Worm (Caenorhabditis elegans): Measurements from ENCODE around the gene fbxa-199.

ce11 chrV:15392064-15392463, 6.6 kb downstream of the fbxa-199 start:
- TF ChIP-seq lin-11 (tag; optimal IDR thresholded peaks at IDR 0.05): no peak
- no peak for TF ChIP-seq nhr-6 (tag; optimal IDR thresholded peaks at IDR 0.05)
- no peak for TF ChIP-seq alr-1 (tag; optimal IDR thresholded peaks at IDR 0.05)
- no peak for TF ChIP-seq ZK546.5 (tag; optimal IDR thresholded peaks at IDR 0.05)
- TF ChIP-seq nhr-12 (tag; optimal IDR thresholded peaks at IDR 0.05): no peak
- no peak for TF ChIP-seq ama-1 (optimal IDR thresholded peaks at IDR 0.05)
- no peak for TF ChIP-seq zag-1 (tag; optimal IDR thresholded peaks at IDR 0.05)

Measured in whole organism, L2 larva.